Worm (Caenorhabditis elegans): ENCODE results near the gene B0304.2.

The B0304.2 gene

DNA sequence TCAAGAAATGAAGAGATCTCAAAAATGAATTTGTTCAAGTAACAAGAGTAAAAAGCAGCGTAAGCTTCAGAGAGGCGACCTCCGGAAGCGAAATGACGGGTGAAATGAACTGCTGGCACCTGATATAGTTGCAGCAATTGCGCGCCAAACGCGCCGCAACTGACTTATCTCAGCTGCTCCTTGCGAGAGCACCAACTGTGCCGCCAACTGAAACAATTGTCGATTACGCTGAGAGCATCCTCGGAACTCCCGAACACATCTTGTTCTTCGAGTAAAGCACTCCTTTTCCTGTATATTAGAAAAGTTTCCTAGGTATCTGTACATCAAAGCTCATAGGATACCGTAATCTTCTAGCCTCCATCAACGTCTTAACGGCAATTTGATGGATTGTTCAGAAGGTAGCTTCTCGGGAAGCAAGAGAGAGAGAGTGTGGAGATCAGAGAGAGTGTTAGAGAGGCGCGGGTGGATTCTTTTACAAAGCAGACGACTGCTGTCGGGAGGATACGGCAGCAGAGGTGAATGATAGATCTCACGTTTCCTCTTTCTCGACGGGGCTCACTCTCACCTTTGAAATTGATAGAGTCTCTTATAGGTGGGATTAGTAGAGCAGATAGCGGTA lies 3.3 kb upstream of the B0304.2 start (continued):
- TF ChIP-seq dmd-4 (tag; optimal IDR thresholded peaks at IDR 0.05; ENCODE audit: borderline replicate concordance) (no peak), ttx-3 (tag; optimal IDR thresholded peaks at IDR 0.05) (no peak), ceh-14 (tag; optimal IDR thresholded peaks at IDR 0.05) (no peak), ceh-30 (tag; optimal IDR thresholded peaks at IDR 0.05) (no peak), unc-86 (tag; optimal IDR thresholded peaks at IDR 0.05) (no peak), ceh-19 (GFP tag; optimal IDR thresholded peaks at IDR 0.05) (no peak), ceh-45 (GFP tag; IDR thresholded peaks at IDR 0.05) (no peak)

DNA sequence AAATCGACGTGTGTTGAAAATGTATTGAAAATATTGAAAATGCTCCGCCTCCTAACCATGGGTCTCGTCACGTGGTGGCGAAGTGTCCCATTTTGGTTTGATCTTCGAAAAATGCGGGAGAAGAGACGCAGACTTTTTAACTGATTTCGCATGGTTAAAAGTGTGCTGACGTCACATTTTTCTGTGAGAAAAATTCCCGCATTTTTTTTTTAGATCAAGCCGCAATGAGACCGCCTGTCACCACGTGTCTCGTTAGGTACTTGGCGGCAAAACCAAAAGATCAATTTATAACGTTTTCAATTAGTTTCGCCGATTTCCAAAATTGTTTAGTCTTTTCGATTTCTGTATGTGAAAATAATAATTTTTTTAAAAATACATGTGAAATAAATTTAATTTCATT lies 1.8 kb downstream of the B0304.2 start:
- TF ChIP-seq ceh-18 (tag; optimal IDR thresholded peaks at IDR 0.05) (no peak), fkh-10 (GFP tag; optimal IDR thresholded peaks at IDR 0.05) (no peak), fax-1 (tag; optimal IDR thresholded peaks at IDR 0.05) (no peak), fkh-6 (tag; optimal IDR thresholded peaks at IDR 0.05) (no peak), dve-1 (tag; optimal IDR thresholded peaks at IDR 0.05) (no peak), pat-9 (tag; optimal IDR thresholded peaks at IDR 0.05) (no peak), K09A11.1 (tag; optimal IDR thresholded peaks at IDR 0.05; ENCODE audit: insufficient read depth) (no peak), unc-86 (tag; optimal IDR thresholded peaks at IDR 0.05) (no peak), madf-2 (tag; optimal IDR thresholded peaks at IDR 0.05) (no peak), ttx-3 (tag; optimal IDR thresholded peaks at IDR 0.05) (no peak), lim-6 (tag; optimal IDR thresholded peaks at IDR 0.05) (no peak), gmeb-2 (tag; optimal IDR thresholded peaks at IDR 0.05) (no peak), ceh-48 (tag; optimal IDR thresholded peaks at IDR 0.05) (no peak), sox-4 (tag; optimal IDR thresholded peaks at IDR 0.05) (no peak), ceh-22 (tag; optimal IDR thresholded peaks at IDR 0.05) (no peak), syd-9 (tag; optimal IDR thresholded peaks at IDR 0.05) (no peak)

DNA sequence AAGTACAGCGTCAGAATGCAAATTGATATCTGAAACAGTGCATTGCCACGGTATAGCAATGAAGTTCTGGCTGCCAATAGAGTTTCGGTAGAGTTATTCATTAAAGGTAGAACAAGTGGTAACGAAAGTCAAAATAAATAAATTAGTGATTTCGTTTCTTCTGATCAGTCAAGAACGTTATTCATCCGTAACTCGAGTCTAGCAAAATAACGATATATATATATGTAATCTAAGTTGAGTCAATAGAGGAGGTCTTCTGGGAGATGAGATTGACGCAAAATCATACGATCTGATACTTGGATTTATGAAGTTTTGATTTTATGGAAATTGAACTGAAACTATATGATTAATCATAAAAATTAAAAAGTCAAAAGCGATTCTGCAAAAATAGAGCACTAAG lies 4.4 kb downstream of the B0304.2 start, which contains the start of gene sra-35:
Gene sra-35 (minus strand): TSS at position 101 of the 400 bp plus-strand sequence.
- TF ChIP-seq ceh-18 (tag; optimal IDR thresholded peaks at IDR 0.05), result no peak
- TF ChIP-seq ceh-22 (tag; optimal IDR thresholded peaks at IDR 0.05), result no peak
- no peak for TF ChIP-seq F13H6.1 (tag; optimal IDR thresholded peaks at IDR 0.05)
- TF ChIP-seq nfya-1 (tag; optimal IDR thresholded peaks at IDR 0.05), result no peak
- no peak for TF ChIP-seq pag-3 (tag; optimal IDR thresholded peaks at IDR 0.05; ENCODE audit: borderline replicate concordance)
- TF ChIP-seq nhr-11 (tag; optimal IDR thresholded peaks at IDR 0.05), result no peak
- TF ChIP-seq ref-2 (tag; optimal IDR thresholded peaks at IDR 0.05), result no peak
- TF ChIP-seq Y22D7AL.16 (tag; optimal IDR thresholded peaks at IDR 0.05), result no peak
- no peak for TF ChIP-seq hlh-6 (tag; optimal IDR thresholded peaks at IDR 0.05)
- no peak for TF ChIP-seq pha-2 (tag; optimal IDR thresholded peaks at IDR 0.05)
- TF ChIP-seq ceh-45 (GFP tag; IDR thresholded peaks at IDR 0.05), result no peak
- no peak for TF ChIP-seq pat-9 (tag; optimal IDR thresholded peaks at IDR 0.05)
- TF ChIP-seq ceh-24 (tag; optimal IDR thresholded peaks at IDR 0.05), result no peak

DNA sequence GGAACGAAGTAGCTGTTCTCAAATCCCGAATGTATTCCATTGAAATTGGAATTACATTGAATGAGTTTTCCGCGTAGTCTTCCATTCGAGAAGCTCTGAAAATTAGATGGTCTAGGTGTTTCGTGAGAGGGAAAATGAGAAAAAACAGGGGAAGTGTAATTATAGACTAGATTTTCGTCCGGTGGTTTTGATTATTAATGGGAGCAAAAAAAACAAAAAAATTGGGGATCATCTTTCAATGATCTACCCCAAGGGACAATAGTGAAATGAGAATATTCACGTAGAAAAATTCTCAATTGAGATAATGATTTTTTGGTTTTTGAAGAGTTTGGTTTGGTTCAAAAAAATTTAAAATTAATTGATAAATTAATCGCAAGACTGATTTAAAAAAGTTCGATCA lies 8.5 kb downstream of the B0304.2 start, which contains the start of gene sra-32:
Gene sra-32 (minus strand): TSS at position 101 of the 400 bp plus-strand sequence.
- no peak for TF ChIP-seq ceh-30 (tag; optimal IDR thresholded peaks at IDR 0.05)
- TF ChIP-seq unc-55 (GFP tag; optimal IDR thresholded peaks at IDR 0.05), result no peak
- TF ChIP-seq pha-4 (tag; optimal IDR thresholded peaks at IDR 0.05), result no peak
- TF ChIP-seq ceh-9 (tag; optimal IDR thresholded peaks at IDR 0.05), result no peak
- no peak for TF ChIP-seq ceh-2 (tag; optimal IDR thresholded peaks at IDR 0.05)
- TF ChIP-seq F13H6.1 (tag; optimal IDR thresholded peaks at IDR 0.05), result no peak
- no peak for TF ChIP-seq lim-6 (tag; optimal IDR thresholded peaks at IDR 0.05)
- TF ChIP-seq hlh-6 (tag; optimal IDR thresholded peaks at IDR 0.05), result no peak
- TF ChIP-seq hlh-30 (tag; optimal IDR thresholded peaks at IDR 0.05; ENCODE audit: insufficient read depth), result no peak
- no peak for TF ChIP-seq hlh-13 (GFP tag; optimal IDR thresholded peaks at IDR 0.05)
- TF ChIP-seq dve-1 (tag; optimal IDR thresholded peaks at IDR 0.05), result no peak
- TF ChIP-seq fkh-6 (tag; optimal IDR thresholded peaks at IDR 0.05), result no peak
- TF ChIP-seq sox-2 (GFP tag; IDR thresholded peaks at IDR 0.05), result no peak
- no peak for TF ChIP-seq unc-86 (tag; optimal IDR thresholded peaks at IDR 0.05)
- no peak for TF ChIP-seq fax-1 (tag; optimal IDR thresholded peaks at IDR 0.05)
